Fruit fly (Drosophila melanogaster) whole organism, prepupa: ENCODE results near the gene CG42238.

Experiments
- Blimp-1 ChIP-seq: fragments of 200-800 bp; sonication (Bioruptor generic); optimal IDR thresholded peaks from 3 replicates; lab custom pipeline; 2017; ENCODE audit warnings: missing biosample characterization, missing genetic modification characterization, mild to moderate bottlenecking, moderate library complexity, missing genetic modification reagents
- CG10631 ChIP-seq: fragments of 200-800 bp; sonication (Bioruptor generic); optimal IDR thresholded peaks from 2 replicates; lab custom pipeline; 2016; ENCODE audit warnings: missing biosample characterization, missing genetic modification characterization
- CG10669 ChIP-seq: fragments of 200-800 bp; sonication (Bioruptor generic); optimal IDR thresholded peaks from 3 replicates; lab custom pipeline; 2018; ENCODE audit warnings: missing biosample characterization, mild to moderate bottlenecking, missing genetic modification characterization, moderate library complexity
- CG11294 ChIP-seq: fragments of 200-800 bp; sonication (Bioruptor generic); IDR thresholded peaks from 2 replicates; pipeline ENCODE4 v1.3.6; 2022; ENCODE audit warnings: missing biosample characterization, missing genetic modification characterization
- CG11902 ChIP-seq: fragments of 200-800 bp; sonication (Bioruptor generic); optimal IDR thresholded peaks from 3 replicates; lab custom pipeline; 2016; ENCODE audit warnings: missing biosample characterization, missing genetic modification characterization
- CG1621 ChIP-seq: fragments of 200-800 bp; sonication (Bioruptor generic); optimal IDR thresholded peaks from 3 replicates; lab custom pipeline; 2018; ENCODE audit warnings: missing biosample characterization, mild to moderate bottlenecking, missing genetic modification characterization
- CG3032 ChIP-seq: fragments of 200-800 bp; optimal IDR thresholded peaks from 2 replicates; lab custom pipeline; 2019; ENCODE audit warnings: missing biosample characterization, mild to moderate bottlenecking, missing genetic modification characterization, moderate library complexity
- CG31627 ChIP-seq: fragments of 200-800 bp; sonication (Bioruptor generic); optimal IDR thresholded peaks from 3 replicates; lab custom pipeline; 2016; ENCODE audit warnings: missing biosample characterization, missing genetic modification characterization
- CG32006 ChIP-seq: fragments of 200-800 bp; sonication (Bioruptor generic); optimal IDR thresholded peaks from 3 replicates; lab custom pipeline; 2017; ENCODE audit warnings: missing biosample characterization, mild to moderate bottlenecking, missing genetic modification characterization
- CG34406 ChIP-seq: fragments of 200-800 bp; sonication (Bioruptor generic); optimal IDR thresholded peaks from 3 replicates; lab custom pipeline; 2016; ENCODE audit warnings: missing biosample characterization, missing genetic modification characterization
- CG6163 ChIP-seq: fragments of 200-800 bp; sonication (Bioruptor generic); IDR thresholded peaks from 3 replicates; pipeline ENCODE4 v1.3.6; 2022; ENCODE audit warnings: missing biosample characterization, missing genetic modification characterization
- CG6792 ChIP-seq: fragments of 200-800 bp; sonication (Bioruptor generic); optimal IDR thresholded peaks from 3 replicates; lab custom pipeline; 2016; ENCODE audit warnings: missing biosample characterization, missing genetic modification characterization
- CG6808 ChIP-seq: fragments of 200-800 bp; sonication (Bioruptor generic); optimal IDR thresholded peaks from 3 replicates; lab custom pipeline; 2017; ENCODE audit warnings: missing biosample characterization, missing genetic modification characterization, mild to moderate bottlenecking, moderate library complexity, missing genetic modification reagents
- CG8119 ChIP-seq: fragments of 200-800 bp; sonication (Bioruptor generic); IDR thresholded peaks from 3 replicates; pipeline ENCODE4 v1.3.6; 2022; ENCODE audit warnings: missing biosample characterization, missing genetic modification characterization
- CG8319 ChIP-seq: fragments of 200-800 bp; sonication (Bioruptor generic); optimal IDR thresholded peaks from 3 replicates; lab custom pipeline; 2016; ENCODE audit warnings: missing biosample characterization, missing genetic modification characterization
- CG8632 ChIP-seq: fragments of 200-800 bp; sonication (Bioruptor generic); optimal IDR thresholded peaks from 3 replicates; lab custom pipeline; 2016; ENCODE audit warnings: missing biosample characterization, missing genetic modification characterization
- Eip78C ChIP-seq: fragments of 200-800 bp; sonication (Bioruptor generic); peaks from one replicate; lab custom pipeline; 2016; ENCODE audit warnings: missing biosample characterization, missing genetic modification characterization
- Eip93F ChIP-seq: fragments of 200-800 bp; sonication (Bioruptor generic); optimal IDR thresholded peaks from 2 replicates; lab custom pipeline; 2016; ENCODE audit warnings: missing biosample characterization, mild to moderate bottlenecking, missing genetic modification characterization
- Ets21C ChIP-seq: fragments of 200-800 bp; sonication (Bioruptor generic); optimal IDR thresholded peaks from 3 replicates; lab custom pipeline; 2016; ENCODE audit warnings: missing biosample characterization, missing genetic modification characterization
- Lpt ChIP-seq: fragments of 200-800 bp; sonication (Bioruptor generic); optimal IDR thresholded peaks from 3 replicates; lab custom pipeline; 2016; ENCODE audit warnings: missing biosample characterization, missing genetic modification characterization
- Met ChIP-seq: fragments of 200-800 bp; sonication (Bioruptor generic); optimal IDR thresholded peaks from 3 replicates; lab custom pipeline; 2016; ENCODE audit warnings: missing biosample characterization, missing genetic modification characterization
- OdsH ChIP-seq: fragments of 200-800 bp; sonication (Bioruptor generic); optimal IDR thresholded peaks from 3 replicates; lab custom pipeline; 2016; ENCODE audit warnings: missing biosample characterization, missing genetic modification characterization
- Smox ChIP-seq: fragments of 200-800 bp; sonication (Bioruptor generic); optimal IDR thresholded peaks from 3 replicates; lab custom pipeline; 2016; ENCODE audit warnings: missing biosample characterization, missing genetic modification characterization
- Sox102F ChIP-seq: fragments of 200-800 bp; sonication (Bioruptor generic); optimal IDR thresholded peaks from 2 replicates; lab custom pipeline; 2016; ENCODE audit warnings: missing biosample characterization, mild to moderate bottlenecking, missing genetic modification characterization
- Sox15 ChIP-seq: fragments of 200-800 bp; sonication (Bioruptor generic); optimal IDR thresholded peaks from 3 replicates; lab custom pipeline; 2016; ENCODE audit warnings: missing biosample characterization, missing genetic modification characterization
- achi ChIP-seq: fragments of 200-800 bp; sonication (Bioruptor generic); optimal IDR thresholded peaks from 3 replicates; lab custom pipeline; 2016; ENCODE audit warnings: missing biosample characterization, missing genetic modification characterization
- cyc ChIP-seq: fragments of 200-800 bp; sonication (Bioruptor generic); optimal IDR thresholded peaks from 3 replicates; lab custom pipeline; 2016; ENCODE audit warnings: missing biosample characterization, missing genetic modification characterization
- dac ChIP-seq: fragments of 200-800 bp; sonication (Bioruptor generic); optimal IDR thresholded peaks from 2 replicates; lab custom pipeline; 2017; ENCODE audit warnings: missing biosample characterization, mild to moderate bottlenecking, missing genetic modification characterization
- dsx ChIP-seq: fragments of 200-800 bp; optimal IDR thresholded peaks from 3 replicates; lab custom pipeline; 2019; ENCODE audit warnings: missing biosample characterization, mild to moderate bottlenecking, missing genetic modification characterization, moderate library complexity; ENCODE audit not compliant: poor library complexity, severe bottlenecking
- esn ChIP-seq: fragments of 200-800 bp; sonication (Bioruptor generic); optimal IDR thresholded peaks from 2 replicates; lab custom pipeline; 2016; ENCODE audit warnings: missing biosample characterization, mild to moderate bottlenecking, missing genetic modification characterization, moderate library complexity
- fd59A ChIP-seq: fragments of 200-800 bp; sonication (Bioruptor generic); optimal IDR thresholded peaks from 2 replicates; lab custom pipeline; 2017; ENCODE audit warnings: missing biosample characterization, mild to moderate bottlenecking, missing genetic modification characterization, missing genetic modification reagents
- fd85E ChIP-seq: fragments of 200-800 bp; sonication (Bioruptor generic); optimal IDR thresholded peaks from 3 replicates; lab custom pipeline; 2016; ENCODE audit warnings: missing biosample characterization, missing genetic modification characterization
- fkh ChIP-seq: fragments of 200-800 bp; sonication (Bioruptor generic); optimal IDR thresholded peaks from 3 replicates; lab custom pipeline; 2017; ENCODE audit warnings: missing biosample characterization, mild to moderate bottlenecking, missing genetic modification characterization, moderate library complexity
- lz ChIP-seq: fragments of 200-800 bp; sonication (Bioruptor generic); optimal IDR thresholded peaks from 3 replicates; lab custom pipeline; 2016; ENCODE audit warnings: missing biosample characterization, missing genetic modification characterization
- pdm3 ChIP-seq: fragments of 200-800 bp; sonication (Bioruptor generic); optimal IDR thresholded peaks from 3 replicates; lab custom pipeline; 2016; ENCODE audit warnings: missing biosample characterization, missing genetic modification characterization
- ss ChIP-seq, 2 experiments: fragments of 200-800 bp; sonication (Bioruptor generic); optimal IDR thresholded peaks; 2 replicates in 1 of 2; 3 replicates in 1 of 2; lab custom pipeline; 2017 to 2018; ENCODE audit warnings: mild to moderate bottlenecking in 2 of 2, missing biosample characterization in 2 of 2, missing genetic modification characterization in 2 of 2, moderate library complexity in 1 of 2
- svp ChIP-seq: fragments of 200-800 bp; sonication (Bioruptor generic); peaks from one replicate; lab custom pipeline; 2016; ENCODE audit warnings: missing biosample characterization, missing genetic modification characterization
- topi ChIP-seq: fragments of 200-800 bp; sonication (Bioruptor generic); optimal IDR thresholded peaks from 3 replicates; lab custom pipeline; 2016; ENCODE audit warnings: missing biosample characterization, missing genetic modification characterization
- vri ChIP-seq: fragments of 200-800 bp; sonication (Bioruptor generic); optimal IDR thresholded peaks from 3 replicates; lab custom pipeline; 2016; ENCODE audit warnings: missing biosample characterization, mild to moderate bottlenecking, missing genetic modification characterization

Gene CG42238

dm6 chr2L:21077849-21078248 is 25.9 kb upstream of the CG42238 start:
- TF ChIP-seq svp (GFP tag; lab: Kevin White, UChicago), result peak; percentile 44
- no peak for TF ChIP-seq achi

dm6 chr2L:21075105-21075504 is 23.1 kb upstream of the CG42238 start, which contains the start of gene tadr:
TSS of gene tadr (plus strand) at chr2L:21075405.
- TF ChIP-seq dsx (GFP tag; lab: Kevin White, UChicago) (no peak), CG6163 (0 out of 3 replicates have a peak, but pooled peaks have one; percentile 18)

dm6 chr2L:21073818-21074217 is 21.9 kb upstream of the CG42238 start:
- TF ChIP-seq fkh (GFP tag; lab: Kevin White, UChicago) (no peak), esn (GFP tag; lab: Kevin White, UChicago) (no peak), CG10669 (no peak), topi (GFP tag; lab: Kevin White, UChicago) (no peak), fd59A (no peak), CG11294 (GFP tag; lab: Robert Waterston, UW) (no peak), ss (GFP tag; optimal IDR thresholded peaks at IDR 0.05; lab: Kevin White, UChicago) (no peak), CG8319 (GFP tag; lab: Kevin White, UChicago) (no peak), dac (no peak), Blimp-1 (GFP tag; lab: Kevin White, UChicago) (no peak)

- TF ChIP-seq CG6792, result no peak
- TF ChIP-seq CG10631 (GFP tag; lab: Kevin White, UChicago), result no peak
- TF ChIP-seq CG31627 (GFP tag; lab: Kevin White, UChicago), result no peak
- TF ChIP-seq OdsH (GFP tag; lab: Kevin White, UChicago), result no peak
Measured at dm6 chr2L:21073300-21073699, 21.3 kb upstream of the CG42238 start.

dm6 chr2L:21072389-21072788 is 20.4 kb upstream of the CG42238 start:
- TF ChIP-seq vri (GFP tag; lab: Kevin White, UChicago) (no peak), Ets21C (GFP tag; lab: Kevin White, UChicago) (no peak), CG11294 (GFP tag; lab: Robert Waterston, UW) (no peak), CG6792 (no peak), topi (GFP tag; lab: Kevin White, UChicago) (no peak), Eip93F (GFP tag; lab: Kevin White, UChicago) (no peak), fd59A (no peak), CG6808 (GFP tag; lab: Kevin White, UChicago) (no peak), Smox (GFP tag; lab: Kevin White, UChicago) (no peak), cyc (GFP tag; lab: Kevin White, UChicago) (no peak), CG10669 (no peak), CG8632 (GFP tag; lab: Kevin White, UChicago) (no peak)

dm6 chr2L:21071435-21071834 is 19.5 kb upstream of the CG42238 start, which contains the start of gene CG9265:
TSS of gene CG9265 (minus strand) at chr2L:21071502.
- TF ChIP-seq vri (GFP tag; lab: Kevin White, UChicago) (no peak), Met (GFP tag; lab: Kevin White, UChicago) (no peak), lz (GFP tag; lab: Kevin White, UChicago) (peak; percentile 6), CG8119 (GFP tag; lab: Robert Waterston, UW) (no peak), CG1621 (tag; lab: Kevin White, UChicago) (no peak), Blimp-1 (GFP tag; lab: Kevin White, UChicago) (no peak), topi (GFP tag; lab: Kevin White, UChicago) (no peak), Sox15 (GFP tag; lab: Kevin White, UChicago) (no peak), CG6163 (0 out of 3 replicates have a peak, but pooled peaks have one; percentile 26), CG34406 (GFP tag; lab: Kevin White, UChicago) (no peak), CG11902 (GFP tag; lab: Kevin White, UChicago) (no peak), Eip78C (peak; percentile 27), Sox102F (GFP tag; lab: Kevin White, UChicago) (no peak), Lpt (GFP tag; lab: Kevin White, UChicago) (no peak), ss (GFP tag; optimal IDR thresholded peaks at IDR 0.05; lab: Kevin White, UChicago) (no peak), CG3032 (no peak), CG32006 (GFP tag; lab: Kevin White, UChicago) (no peak), pdm3 (no peak), fd85E (GFP tag; lab: Kevin White, UChicago) (no peak), Smox (GFP tag; lab: Kevin White, UChicago) (no peak), CG10669 (no peak), CG8319 (GFP tag; lab: Kevin White, UChicago) (no peak), CG6792 (no peak), fd59A (no peak)
